Worm (Caenorhabditis elegans): ENCODE results near the gene pho-11.

- no peak for TF ChIP-seq nhr-76 (tag; optimal IDR thresholded peaks at IDR 0.05)
- TF ChIP-seq mxl-2 (GFP tag; conservative IDR thresholded peaks at IDR 0.05): no peak
- TF ChIP-seq dmd-6 (GFP tag; IDR thresholded peaks at IDR 0.05): no peak
- no peak for TF ChIP-seq mxl-3 (GFP tag; optimal IDR thresholded peaks at IDR 0.05)
- TF ChIP-seq mes-2 (tag; optimal IDR thresholded peaks at IDR 0.05; ENCODE audit: poor library complexity, severe bottlenecking): no peak
- no peak for TF ChIP-seq ama-1 (optimal IDR thresholded peaks at IDR 0.05)
- no peak for TF ChIP-seq pha-4 (GFP tag; IDR thresholded peaks at IDR 0.05)
- TF ChIP-seq pha-4 (tag; optimal IDR thresholded peaks at IDR 0.05): no peak
Observed at ce11 chrII:9935664-9936063, 4.0 kb downstream of the pho-11 start.

Measured in whole organism, L4 larva.